Worm (Caenorhabditis elegans) whole organism, young adult: Measurements from ENCODE around the gene C44C10.5.
A peak's percentile ranks its signal among the peaks of the same experiment; 100 is the strongest.
"Not testable (repeated sequence)": the region's sequence is repeated elsewhere in the genome, so short reads cannot be mapped to it uniquely, and the experiment has no call there.

ENCODE experiments used
- C17E4.6 ChIP-seq: fragments of 200-800 bp; sonication (Bioruptor generic); IDR thresholded peaks from 2 replicates; pipeline ENCODE4 v1.3.6; 2022; ENCODE audit warnings: missing genetic modification reagents, missing genetic modification characterization, missing compliant biosample characterization
- T07F8.4 ChIP-seq: sonication (generic microtip); optimal IDR thresholded peaks from 2 replicates; lab custom pipeline; 2016; ENCODE audit warnings: mild to moderate bottlenecking, missing genetic modification characterization, moderate library complexity, missing compliant biosample characterization
- T26A5.8 ChIP-seq: sonication (generic microtip); optimal IDR thresholded peaks from 2 replicates; lab custom pipeline; 2016; ENCODE audit warnings: missing genetic modification characterization, missing compliant biosample characterization
- Y53F4B.3 ChIP-seq: fragments of 200-800 bp; sonication (Bioruptor generic); IDR thresholded peaks from 2 replicates; pipeline ENCODE4 v1.3.6; 2022; ENCODE audit warnings: missing genetic modification reagents, missing genetic modification characterization, missing compliant biosample characterization
- akir-1 ChIP-seq: fragments of 200-800 bp; sonication (Bioruptor generic); optimal IDR thresholded peaks from 2 replicates; lab custom pipeline; 2018; ENCODE audit warnings: mild to moderate bottlenecking, missing genetic modification characterization, moderate library complexity, missing compliant biosample characterization
- aptf-2 ChIP-seq: fragments of 200-800 bp; sonication (Bioruptor generic); conservative IDR thresholded peaks from 2 replicates; pipeline ENCODE4 v1.3.6; 2022; ENCODE audit warnings: missing genetic modification reagents, missing genetic modification characterization, missing compliant biosample characterization
- aptf-3 ChIP-seq: fragments of 200-800 bp; sonication (Bioruptor generic); IDR thresholded peaks from 2 replicates; pipeline ENCODE4 v1.3.6; 2022; ENCODE audit warnings: missing genetic modification characterization, missing compliant biosample characterization
- atf-7 ChIP-seq: sonication (generic microtip); optimal IDR thresholded peaks from 2 replicates; lab custom pipeline; 2017; ENCODE audit warnings: mild to moderate bottlenecking, missing genetic modification characterization, missing compliant biosample characterization
- attf-6 ChIP-seq: fragments of 200-800 bp; sonication (Bioruptor generic); IDR thresholded peaks from 2 replicates; pipeline ENCODE4 v1.3.6; 2022; ENCODE audit warnings: missing genetic modification reagents, missing genetic modification characterization, missing compliant biosample characterization
- bed-2 ChIP-seq: fragments of 200-800 bp; sonication (Bioruptor generic); IDR thresholded peaks from 2 replicates; pipeline ENCODE4 v1.3.6; 2022; ENCODE audit warnings: missing genetic modification reagents, missing genetic modification characterization, missing compliant biosample characterization
- cebp-1 ChIP-seq, 2 experiments: fragments of 200-800 bp in 1 of 2; sonication (Bioruptor generic) in 1 of 2; sonication (generic microtip) in 1 of 2; IDR thresholded peaks in 1 of 2; optimal IDR thresholded peaks in 1 of 2; 2 replicates each; pipeline versions ENCODE4 v1.3.6 to Lab custom; 2017 to 2022; ENCODE audit warnings: missing compliant biosample characterization in 2 of 2, missing genetic modification characterization in 2 of 2, mild to moderate bottlenecking in 1 of 2, missing genetic modification reagents in 1 of 2, moderate library complexity in 1 of 2
- ceh-100 ChIP-seq: fragments of 200-800 bp; sonication (Bioruptor generic); IDR thresholded peaks from 2 replicates; pipeline ENCODE4 v1.3.6; 2022; ENCODE audit warnings: missing genetic modification reagents, missing genetic modification characterization, missing compliant biosample characterization
- ceh-27 ChIP-seq: fragments of 200-800 bp; sonication (Bioruptor generic); optimal IDR thresholded peaks from 2 replicates; lab custom pipeline; 2018; ENCODE audit warnings: mild to moderate bottlenecking, missing genetic modification characterization, moderate library complexity, missing compliant biosample characterization
- chd-7 ChIP-seq: sonication (generic microtip); optimal IDR thresholded peaks from 2 replicates; lab custom pipeline; 2016; ENCODE audit warnings: mild to moderate bottlenecking, missing genetic modification characterization, moderate library complexity, missing compliant biosample characterization
- die-1 ChIP-seq: sonication (generic microtip); optimal IDR thresholded peaks from 2 replicates; lab custom pipeline; 2016; ENCODE audit warnings: missing genotype, mild to moderate bottlenecking, missing genetic modification characterization, missing compliant biosample characterization
- egl-18 ChIP-seq: fragments of 200-800 bp; sonication (Bioruptor generic); IDR thresholded peaks from 2 replicates; pipeline ENCODE4 v1.3.6; 2022; ENCODE audit warnings: missing genetic modification reagents, missing genetic modification characterization, missing compliant biosample characterization
- egl-44 ChIP-seq: fragments of 200-800 bp; sonication (Bioruptor generic); IDR thresholded peaks from 2 replicates; pipeline ENCODE4 v1.3.6; 2022; ENCODE audit warnings: missing genetic modification reagents, missing genetic modification characterization, missing compliant biosample characterization
- ets-4 ChIP-seq: fragments of 200-800 bp; sonication (Bioruptor generic); optimal IDR thresholded peaks from 2 replicates; lab custom pipeline; 2018; ENCODE audit warnings: mild to moderate bottlenecking, missing genetic modification characterization, missing compliant biosample characterization
- fkh-3 ChIP-seq: sonication (generic microtip); optimal IDR thresholded peaks from 2 replicates; lab custom pipeline; 2016; ENCODE audit warnings: mild to moderate bottlenecking, missing genetic modification characterization, missing compliant biosample characterization
- hlh-12 ChIP-seq: sonication (generic microtip); optimal IDR thresholded peaks from 2 replicates; lab custom pipeline; 2016; ENCODE audit warnings: missing genetic modification characterization, missing compliant biosample characterization
- hmg-1.2 ChIP-seq: fragments of 200-800 bp; sonication (Bioruptor generic); IDR thresholded peaks from 2 replicates; pipeline ENCODE4 v1.3.6; 2022; ENCODE audit warnings: missing genetic modification reagents, missing genetic modification characterization, missing compliant biosample characterization
- hmg-20 ChIP-seq: fragments of 200-800 bp; sonication (Bioruptor generic); IDR thresholded peaks from 2 replicates; pipeline ENCODE4 v1.3.6; 2022; ENCODE audit warnings: missing genetic modification reagents, missing genetic modification characterization, missing compliant biosample characterization
- hsf-1 ChIP-seq: fragments of 200-800 bp; sonication (Bioruptor generic); IDR thresholded peaks from 2 replicates; pipeline ENCODE4 v1.3.6; 2022; ENCODE audit warnings: missing genetic modification reagents, missing genetic modification characterization, missing compliant biosample characterization
- let-526 ChIP-seq: fragments of 200-800 bp; sonication (Bioruptor generic); IDR thresholded peaks from 2 replicates; pipeline ENCODE4 v1.3.6; 2022; ENCODE audit warnings: missing genetic modification reagents, missing genetic modification characterization, missing compliant biosample characterization
- let-607 ChIP-seq, 2 experiments: fragments of 200-800 bp in 1 of 2; sonication (Bioruptor generic) in 1 of 2; sonication (generic microtip) in 1 of 2; optimal IDR thresholded peaks; 2 replicates each; lab custom pipeline; 2016 to 2018; ENCODE audit warnings: mild to moderate bottlenecking in 2 of 2, missing compliant biosample characterization in 2 of 2, missing genetic modification characterization in 2 of 2, moderate library complexity in 2 of 2, missing genotype in 1 of 2
- lin-26 ChIP-seq: fragments of 200-800 bp; sonication (Bioruptor generic); IDR thresholded peaks from 2 replicates; pipeline ENCODE4 v1.3.6; 2022; ENCODE audit warnings: missing genetic modification reagents, missing genetic modification characterization, missing compliant biosample characterization
- lin-35 ChIP-seq, 3 experiments: fragments of 150-350 bp in 2 of 3; sonication (generic microtip) in 1 of 3; optimal IDR thresholded peaks; 2 replicates each; lab custom pipeline; 2014 to 2018; ENCODE audit warnings: missing biosample characterization in 3 of 3, missing genetic modification characterization in 3 of 3, missing genetic modification reagents in 3 of 3
- lsy-27 ChIP-seq: sonication (generic microtip); optimal IDR thresholded peaks from 2 replicates; lab custom pipeline; 2017; ENCODE audit warnings: missing genetic modification characterization, mild to moderate bottlenecking, missing compliant biosample characterization, antibody characterized with exemption, missing genotype, borderline replicate concordance; ENCODE audit not compliant: insufficient read depth
- madf-10 ChIP-seq: sonication (generic microtip); optimal IDR thresholded peaks from 2 replicates; lab custom pipeline; 2016; ENCODE audit warnings: mild to moderate bottlenecking, missing genetic modification characterization, missing compliant biosample characterization
- madf-3 ChIP-seq: fragments of 200-800 bp; sonication (Bioruptor generic); IDR thresholded peaks from 2 replicates; pipeline ENCODE4 v1.3.6; 2022; ENCODE audit warnings: missing genetic modification reagents, missing genetic modification characterization, missing compliant biosample characterization
- mel-28 ChIP-seq: sonication (generic microtip); optimal IDR thresholded peaks from 2 replicates; lab custom pipeline; 2016; ENCODE audit warnings: borderline replicate concordance, mild to moderate bottlenecking, missing genetic modification characterization, missing compliant biosample characterization
- mxl-1 ChIP-seq: sonication (generic microtip); optimal IDR thresholded peaks from 2 replicates; lab custom pipeline; 2016; ENCODE audit warnings: missing genetic modification characterization, missing compliant biosample characterization
- nfyb-1 ChIP-seq: fragments of 200-800 bp; sonication (Bioruptor generic); IDR thresholded peaks from 2 replicates; pipeline ENCODE4 v1.3.6; 2022; ENCODE audit warnings: missing genetic modification reagents, missing genetic modification characterization, missing compliant biosample characterization
- nhr-27 ChIP-seq: fragments of 200-800 bp; sonication (Bioruptor generic); optimal IDR thresholded peaks from 2 replicates; lab custom pipeline; 2018; ENCODE audit warnings: mild to moderate bottlenecking, missing genetic modification characterization, moderate library complexity, missing compliant biosample characterization
- nhr-90 ChIP-seq: sonication (generic microtip); optimal IDR thresholded peaks from 2 replicates; lab custom pipeline; 2016; ENCODE audit warnings: missing genotype, mild to moderate bottlenecking, missing genetic modification characterization, missing compliant biosample characterization
- rcor-1 ChIP-seq: fragments of 200-800 bp; sonication (Bioruptor generic); IDR thresholded peaks from 2 replicates; pipeline ENCODE4 v1.3.6; 2022; ENCODE audit warnings: missing genetic modification reagents, missing genetic modification characterization, missing compliant biosample characterization
- sdz-38 ChIP-seq: sonication (generic microtip); optimal IDR thresholded peaks from 2 replicates; lab custom pipeline; 2016; ENCODE audit warnings: missing genotype, missing genetic modification characterization, missing compliant biosample characterization
- snpc-4 ChIP-seq, 5 experiments: fragments of 150-350 bp in 1 of 5; sonication (generic microtip) in 4 of 5; optimal IDR thresholded peaks; 2 replicates each; lab custom pipeline; 2014 to 2018; ENCODE audit warnings: missing genetic modification characterization in 5 of 5, missing biosample characterization in 3 of 5, antibody characterized with exemption in 2 of 5, mild to moderate bottlenecking in 2 of 5, missing compliant biosample characterization in 2 of 5, missing genotype in 2 of 5, moderate library complexity in 2 of 5, missing genetic modification reagents in 1 of 5
- tbp1 ChIP-seq: fragments of 200-800 bp; sonication (Bioruptor generic); optimal IDR thresholded peaks from 2 replicates; lab custom pipeline; 2018; ENCODE audit warnings: mild to moderate bottlenecking, missing genetic modification characterization, missing compliant biosample characterization
- tlf-1 ChIP-seq: fragments of 200-800 bp; sonication (Bioruptor generic); optimal IDR thresholded peaks from 2 replicates; lab custom pipeline; 2018; ENCODE audit warnings: mild to moderate bottlenecking, missing genetic modification characterization, missing compliant biosample characterization
- zim-3 ChIP-seq: sonication (generic microtip); optimal IDR thresholded peaks from 2 replicates; lab custom pipeline; 2017; ENCODE audit warnings: mild to moderate bottlenecking, missing genetic modification characterization, moderate library complexity, missing compliant biosample characterization
- ztf-18 ChIP-seq: sonication (generic microtip); optimal IDR thresholded peaks from 2 replicates; lab custom pipeline; 2016; ENCODE audit warnings: missing genotype, mild to moderate bottlenecking, missing genetic modification characterization, missing compliant biosample characterization
- ztf-22 ChIP-seq: fragments of 200-800 bp; sonication (Bioruptor generic); optimal IDR thresholded peaks from 2 replicates; lab custom pipeline; 2018; ENCODE audit warnings: mild to moderate bottlenecking, missing genetic modification characterization, moderate library complexity, missing compliant biosample characterization
- ztf-25 ChIP-seq: fragments of 200-800 bp; sonication (Bioruptor generic); IDR thresholded peaks from 2 replicates; pipeline ENCODE4 v1.3.6; 2022; ENCODE audit warnings: missing genetic modification reagents, missing genetic modification characterization, missing compliant biosample characterization

C44C10.5 gene

ce11 chrX:11643767-11644235 is 46.5 kb upstream of the C44C10.5 start, which contains the start of gene sto-4 (continued):
- TF ChIP-seq let-607 (tag; optimal IDR thresholded peaks at IDR 0.05; lab: Kevin White, UChicago) (peak in 1 of 2 experiments; percentile 61), tbp1 (peak; percentile 64), ztf-18 (tag; lab: Kevin White, UChicago) (peak; percentile 24), atf-7 (tag; lab: Kevin White, UChicago) (peak; percentile 54), akir-1 (GFP tag; lab: Kevin White, UChicago) (peak; percentile 56), cebp-1 (tag; optimal IDR thresholded peaks at IDR 0.05; lab: Kevin White, UChicago) (peak; percentile 86), chd-7 (tag; lab: Kevin White, UChicago) (peak; percentile 96), hmg-1.2 (GFP tag; lab: Robert Waterston, UW) (peak; percentile 71)
- TF ChIP-seq cebp-1 (GFP tag; IDR thresholded peaks at IDR 0.05; lab: Robert Waterston, UW) = not testable (repeated sequence)

- TF ChIP-seq hsf-1 (GFP tag; lab: Robert Waterston, UW) = no peak
- peak; percentile 57 for TF ChIP-seq snpc-4 (GFP tag; optimal IDR thresholded peaks at IDR 0.05; lab: Kevin White, UChicago)
- peak in 2 of 4 experiments; percentile 27 to 59 for TF ChIP-seq snpc-4 (tag; optimal IDR thresholded peaks at IDR 0.05; lab: Kevin White, UChicago)
- TF ChIP-seq ztf-22 = no peak
- peak; percentile 32 for TF ChIP-seq madf-10 (tag; lab: Kevin White, UChicago)
- peak; percentile 74 for TF ChIP-seq die-1 (tag; lab: Kevin White, UChicago)
- TF ChIP-seq nhr-27 (tag; lab: Kevin White, UChicago) = no peak
- TF ChIP-seq fkh-3 (tag; lab: Kevin White, UChicago) = no peak
- TF ChIP-seq nfyb-1 = peak; percentile 54; the same call in 1 of the 2 replicates
- TF ChIP-seq madf-3 (GFP tag; lab: Robert Waterston, UW) = no peak
- TF ChIP-seq ceh-100 (GFP tag; lab: Robert Waterston, UW) = no peak
- TF ChIP-seq egl-18 (GFP tag; lab: Robert Waterston, UW) = no peak
- peak; percentile 71 for TF ChIP-seq mxl-1
- peak; percentile 94 for TF ChIP-seq lin-26
- no peak for TF ChIP-seq C17E4.6 (GFP tag; lab: Robert Waterston, UW)
- no peak for TF ChIP-seq sdz-38
- no peak for TF ChIP-seq ets-4 (GFP tag; lab: Kevin White, UChicago)
- TF ChIP-seq egl-44 (GFP tag; lab: Robert Waterston, UW) = no peak
- TF ChIP-seq rcor-1 (GFP tag; lab: Robert Waterston, UW) = peak; percentile 49; the same call in 1 of the 2 replicates
- TF ChIP-seq tbp1 = peak; percentile 91
- TF ChIP-seq nhr-90 = peak; percentile 66
- TF ChIP-seq tlf-1 = no peak
- TF ChIP-seq T26A5.8 (tag; lab: Kevin White, UChicago) = no peak
- TF ChIP-seq zim-3 = peak; percentile 39
- no peak for TF ChIP-seq mel-28
- no peak for TF ChIP-seq cebp-1 (GFP tag; IDR thresholded peaks at IDR 0.05; lab: Robert Waterston, UW)
- TF ChIP-seq cebp-1 (tag; optimal IDR thresholded peaks at IDR 0.05; lab: Kevin White, UChicago) = peak; percentile 56
- no peak for TF ChIP-seq attf-6 (GFP tag; lab: Robert Waterston, UW)
- peak in 1 of 3 experiments; percentile 53 for TF ChIP-seq lin-35 (GFP tag; optimal IDR thresholded peaks at IDR 0.05; lab: Kevin White, UChicago)
- TF ChIP-seq ztf-25 (GFP tag; lab: Robert Waterston, UW) = 0 out of 2 replicates have a peak, but pooled peaks have one; percentile 58
- TF ChIP-seq bed-2 (GFP tag; lab: Robert Waterston, UW) = no peak
- no peak for TF ChIP-seq T07F8.4 (tag; lab: Kevin White, UChicago)
- no peak for TF ChIP-seq hlh-12 (tag; lab: Kevin White, UChicago)
- TF ChIP-seq aptf-3 (GFP tag; lab: Robert Waterston, UW) = no peak
- TF ChIP-seq let-526 (GFP tag; lab: Robert Waterston, UW) = no peak
- peak; percentile 1 for TF ChIP-seq ceh-27
- TF ChIP-seq hmg-20 (GFP tag; lab: Robert Waterston, UW) = 0 out of 2 replicates have a peak, but pooled peaks have one; percentile 5
- no peak for TF ChIP-seq lsy-27 (tag; lab: Kevin White, UChicago)
- TF ChIP-seq Y53F4B.3 (GFP tag; lab: Robert Waterston, UW) = no peak
- no peak for TF ChIP-seq aptf-2 (GFP tag; lab: Robert Waterston, UW)
Observed at ce11 chrX:11645517-11645916, 44.8 kb upstream of the C44C10.5 start.
